Worm (Caenorhabditis elegans) whole organism, mixed stage, embryonic: ENCODE data around the gene T22B2.2.

Experiments used
- drap-1 ChIP-seq: fragments of 200-800 bp; sonication (Bioruptor generic); optimal IDR thresholded peaks from 3 replicates; lab custom pipeline; 2018; ENCODE audit warnings: mild to moderate bottlenecking, missing genetic modification characterization, missing compliant biosample characterization
- mep-1 ChIP-seq: fragments of 150-350 bp; optimal IDR thresholded peaks from 2 replicates; lab custom pipeline; 2017; ENCODE audit warnings: missing biosample characterization, missing genetic modification reagents, missing genetic modification characterization, inconsistent platforms
- nhr-28 ChIP-seq: fragments of 150-350 bp; optimal IDR thresholded peaks from 2 replicates; lab custom pipeline; 2014; ENCODE audit warnings: missing biosample characterization, missing genetic modification characterization
- nhr-76 ChIP-seq: sonication (generic microtip); optimal IDR thresholded peaks from 2 replicates; lab custom pipeline; 2017; ENCODE audit warnings: missing biosample characterization, missing genetic modification characterization
- pha-4 ChIP-seq: fragments of 150-350 bp; optimal IDR thresholded peaks from 2 replicates; lab custom pipeline; 2018; ENCODE audit warnings: missing biosample characterization, missing genetic modification reagents, missing genetic modification characterization
- snpc-4 ChIP-seq: fragments of 150-350 bp; optimal IDR thresholded peaks from 2 replicates; lab custom pipeline; 2014; ENCODE audit warnings: missing biosample characterization, missing genetic modification characterization
- sptf-1 ChIP-seq: sonication (generic microtip); optimal IDR thresholded peaks from 2 replicates; lab custom pipeline; 2017; ENCODE audit warnings: mild to moderate bottlenecking, missing genetic modification characterization, moderate library complexity, missing compliant biosample characterization

- TF ChIP-seq sptf-1 (tag; lab: Kevin White, UChicago), result no peak
- no peak for TF ChIP-seq nhr-76 (tag; lab: Kevin White, UChicago)
- TF ChIP-seq pha-4 (tag; lab: Kevin White, UChicago), result no peak
- TF ChIP-seq nhr-28 (tag; lab: Kevin White, UChicago), result no peak
- no peak for TF ChIP-seq snpc-4 (tag; lab: Kevin White, UChicago)
- TF ChIP-seq mep-1 (tag; lab: Kevin White, UChicago), result no peak
- no peak for TF ChIP-seq drap-1 (GFP tag; lab: Kevin White, UChicago)
Observed at ce11 chrX:3937884-3938283, 17.7 kb downstream of the T22B2.2 start.
